ENCODE assay signal across 3 fruit fly cellular contexts in genomic region chrX:10211128-10211914, dm6.
TF ChIP-seq lines count a peak whose summit lies in the region.

No protein-coding gene starts in this region.

TF ChIP-seq in whole organism, embryonic, 481 proteins besides CTCF, POLR2A, EP300 and RAD21 (continued from another document and continues in another):
- TF ChIP-seq lmd (GFP tag; IDR thresholded peaks at IDR 0.05; lab: Robert Waterston, UW), result peak; percentile 41; the same call in 1 of the 2 replicates
- no peak for TF ChIP-seq emc (GFP tag; optimal IDR thresholded peaks at IDR 0.05; lab: Kevin White, UChicago)
- 0 out of 3 replicates have a peak, but pooled peaks have one; percentile 17 for TF ChIP-seq so (GFP tag; IDR thresholded peaks at IDR 0.05; lab: Robert Waterston, UW)
- TF ChIP-seq H2.0 (GFP tag; IDR thresholded peaks at IDR 0.05; lab: Robert Waterston, UW), result peak; percentile 28; the same call in 1 of the 2 replicates
- TF ChIP-seq CG13624 (GFP tag; optimal IDR thresholded peaks at IDR 0.05; lab: Kevin White, UChicago), result peak; percentile 38
- peak; percentile 79 for TF ChIP-seq Sox102F (GFP tag; optimal IDR thresholded peaks at IDR 0.05; lab: Kevin White, UChicago)
- peak; percentile 39 for TF ChIP-seq CG34224 (GFP tag; IDR thresholded peaks at IDR 0.05; lab: Robert Waterston, UW; ENCODE audit: partially characterized antibody)
- peak; percentile 73 for TF ChIP-seq Dek (tag; optimal IDR thresholded peaks at IDR 0.05; lab: Kevin White, UChicago)
- TF ChIP-seq Dip3 (GFP tag; optimal IDR thresholded peaks at IDR 0.05; lab: Kevin White, UChicago), result peak; percentile 64
- TF ChIP-seq CG18599 (GFP tag; optimal IDR thresholded peaks at IDR 0.05; lab: Kevin White, UChicago), result peak; percentile 67
- peak; percentile 51 for TF ChIP-seq Ptx1 (GFP tag; IDR thresholded peaks at IDR 0.05; lab: Robert Waterston, UW)
- TF ChIP-seq unpg (GFP tag; optimal IDR thresholded peaks at IDR 0.05; lab: Kevin White, UChicago), result peak; percentile 61
- peak; percentile 63 for TF ChIP-seq fd3F (GFP tag; optimal IDR thresholded peaks at IDR 0.05; lab: Kevin White, UChicago)
- TF ChIP-seq gcm2 (GFP tag; optimal IDR thresholded peaks at IDR 0.05; lab: Kevin White, UChicago), result no peak
- TF ChIP-seq CG9932 (GFP tag; IDR thresholded peaks at IDR 0.05; lab: Robert Waterston, UW), result peak; percentile 48; the same call in 1 of the 2 replicates
- no peak for TF ChIP-seq CG32767 (GFP tag; IDR thresholded peaks at IDR 0.05; lab: Robert Waterston, UW)
- TF ChIP-seq phol (tag; optimal IDR thresholded peaks at IDR 0.05; lab: Kevin White, UChicago), result peak; percentile 73
- peak; percentile 63 for TF ChIP-seq CG18619 (GFP tag; optimal IDR thresholded peaks at IDR 0.05; lab: Kevin White, UChicago)
- TF ChIP-seq CG17829 (tag; optimal IDR thresholded peaks at IDR 0.05; lab: Kevin White, UChicago), result peak; percentile 64
- no peak for TF ChIP-seq ttk (GFP tag; IDR thresholded peaks at IDR 0.05; lab: Robert Waterston, UW)
- TF ChIP-seq tap (tag; optimal IDR thresholded peaks at IDR 0.05; lab: Kevin White, UChicago), result peak; percentile 41
- peak; percentile 80 for TF ChIP-seq CG2678 (tag; optimal IDR thresholded peaks at IDR 0.05; lab: Kevin White, UChicago)
- TF ChIP-seq CG3407 (GFP tag; optimal IDR thresholded peaks at IDR 0.05; lab: Kevin White, UChicago), result peak; percentile 30
- peak; percentile 30 for TF ChIP-seq CHES-1-like (GFP tag; optimal IDR thresholded peaks at IDR 0.05; lab: Kevin White, UChicago)
- peak; percentile 19 for TF ChIP-seq mirr (GFP tag; optimal IDR thresholded peaks at IDR 0.05; lab: Kevin White, UChicago)
- peak in 1 of 3 experiments; percentile 55 for TF ChIP-seq lola (GFP tag; optimal IDR thresholded peaks at IDR 0.05; lab: Kevin White, UChicago)
- peak; percentile 71 for TF ChIP-seq Fer3 (tag; optimal IDR thresholded peaks at IDR 0.05; lab: Kevin White, UChicago)
- 0 out of 3 replicates have a peak, but pooled peaks have one; percentile 23 for TF ChIP-seq CG11695 (GFP tag; IDR thresholded peaks at IDR 0.05; lab: Robert Waterston, UW)
- TF ChIP-seq CG4360 (GFP tag; IDR thresholded peaks at IDR 0.05; lab: Robert Waterston, UW), result peak; percentile 72
- TF ChIP-seq CG2712 (tag; optimal IDR thresholded peaks at IDR 0.05; lab: Kevin White, UChicago), result peak; percentile 62
- TF ChIP-seq BtbVII (GFP tag; optimal IDR thresholded peaks at IDR 0.05; lab: Kevin White, UChicago), result peak; percentile 65
- TF ChIP-seq CG9817 (tag; optimal IDR thresholded peaks at IDR 0.05; lab: Kevin White, UChicago), result peak; percentile 57
- peak; percentile 31 for TF ChIP-seq nau (GFP tag; optimal IDR thresholded peaks at IDR 0.05; lab: Kevin White, UChicago)
- no peak for TF ChIP-seq CG31224 (GFP tag; IDR thresholded peaks at IDR 0.05; lab: Robert Waterston, UW)
- peak; percentile 70; the same call in 2 of the 3 replicates for TF ChIP-seq Dbx (GFP tag; IDR thresholded peaks at IDR 0.05; lab: Robert Waterston, UW)
- peak; percentile 66 for TF ChIP-seq CG31441 (GFP tag; IDR thresholded peaks at IDR 0.05; lab: Robert Waterston, UW)
- TF ChIP-seq Abd-B (GFP tag; optimal IDR thresholded peaks at IDR 0.05; lab: Kevin White, UChicago), result peak; percentile 44
- TF ChIP-seq CG11085 (GFP tag; IDR thresholded peaks at IDR 0.05; lab: Robert Waterston, UW), result no peak
- TF ChIP-seq CG1529 (GFP tag; optimal IDR thresholded peaks at IDR 0.05; lab: Kevin White, UChicago), result peak; percentile 13
- TF ChIP-seq CG12659 (GFP tag; optimal IDR thresholded peaks at IDR 0.05; lab: Kevin White, UChicago), result peak; percentile 41
- TF ChIP-seq bab2 (GFP tag; optimal IDR thresholded peaks at IDR 0.05; lab: Kevin White, UChicago), result peak; percentile 55
- peak; percentile 69 for TF ChIP-seq pho (GFP tag; optimal IDR thresholded peaks at IDR 0.05; lab: Kevin White, UChicago)

TF ChIP-seq in whole organism, prepupa, 60 proteins besides CTCF, POLR2A, EP300 and RAD21 (continued from another document):
- TF ChIP-seq fkh (GFP tag; optimal IDR thresholded peaks at IDR 0.05; lab: Kevin White, UChicago), result peak; percentile 68
- TF ChIP-seq Met (GFP tag; optimal IDR thresholded peaks at IDR 0.05; lab: Kevin White, UChicago), result peak; percentile 92
- TF ChIP-seq CG34406 (GFP tag; optimal IDR thresholded peaks at IDR 0.05; lab: Kevin White, UChicago), result peak; percentile 80
- peak; percentile 47 for TF ChIP-seq spab (GFP tag; optimal IDR thresholded peaks at IDR 0.05; lab: Kevin White, UChicago)
- peak; percentile 84 for TF ChIP-seq CG4318 (GFP tag; optimal IDR thresholded peaks at IDR 0.05; lab: Kevin White, UChicago)
- peak; percentile 95 for TF ChIP-seq svp (GFP tag; lab: Kevin White, UChicago)
- peak; percentile 66 for TF ChIP-seq CG8632 (GFP tag; optimal IDR thresholded peaks at IDR 0.05; lab: Kevin White, UChicago)
- peak; percentile 89 for TF ChIP-seq Hr39 (GFP tag; optimal IDR thresholded peaks at IDR 0.05; lab: Kevin White, UChicago)
- peak; percentile 65 for TF ChIP-seq Blimp-1 (GFP tag; optimal IDR thresholded peaks at IDR 0.05; lab: Kevin White, UChicago)
- TF ChIP-seq Eip78C (GFP tag; lab: Kevin White, UChicago), result peak; percentile 97
- TF ChIP-seq topi (GFP tag; optimal IDR thresholded peaks at IDR 0.05; lab: Kevin White, UChicago), result peak; percentile 94
- TF ChIP-seq Sox15 (GFP tag; optimal IDR thresholded peaks at IDR 0.05; lab: Kevin White, UChicago), result peak; percentile 55
- peak; percentile 30 for TF ChIP-seq CG9139 (GFP tag; optimal IDR thresholded peaks at IDR 0.05; lab: Kevin White, UChicago)
- peak; percentile 82 for TF ChIP-seq achi (GFP tag; optimal IDR thresholded peaks at IDR 0.05; lab: Kevin White, UChicago)
- TF ChIP-seq CG6808 (GFP tag; optimal IDR thresholded peaks at IDR 0.05; lab: Kevin White, UChicago), result peak; percentile 34
- TF ChIP-seq vri (GFP tag; optimal IDR thresholded peaks at IDR 0.05; lab: Kevin White, UChicago), result peak; percentile 28
- peak; percentile 30 for TF ChIP-seq fd59A (GFP tag; optimal IDR thresholded peaks at IDR 0.05; lab: Kevin White, UChicago)
- peak; percentile 9 to 65 for TF ChIP-seq ss (GFP tag; optimal IDR thresholded peaks at IDR 0.05; lab: Kevin White, UChicago)
- TF ChIP-seq CG11762 (GFP tag; optimal IDR thresholded peaks at IDR 0.05; lab: Kevin White, UChicago; ENCODE audit: insufficient read depth), result peak; percentile 41
- peak; percentile 68 for TF ChIP-seq CG3032 (tag; optimal IDR thresholded peaks at IDR 0.05; lab: Kevin White, UChicago)
- peak; percentile 88 for TF ChIP-seq CG8119 (GFP tag; IDR thresholded peaks at IDR 0.05; lab: Robert Waterston, UW)
- peak; percentile 70 for TF ChIP-seq CG10669 (GFP tag; optimal IDR thresholded peaks at IDR 0.05; lab: Kevin White, UChicago)
- peak; percentile 71 for TF ChIP-seq CG6792 (GFP tag; optimal IDR thresholded peaks at IDR 0.05; lab: Kevin White, UChicago)
- TF ChIP-seq CG11902 (GFP tag; optimal IDR thresholded peaks at IDR 0.05; lab: Kevin White, UChicago), result peak; percentile 68
- peak; percentile 61 for TF ChIP-seq CG6163 (GFP tag; IDR thresholded peaks at IDR 0.05; lab: Robert Waterston, UW)
- TF ChIP-seq Hr38 (GFP tag; optimal IDR thresholded peaks at IDR 0.05; lab: Kevin White, UChicago), result no peak
- TF ChIP-seq Eip93F (GFP tag; optimal IDR thresholded peaks at IDR 0.05; lab: Kevin White, UChicago), result peak; percentile 49
- peak; percentile 92 for TF ChIP-seq esn (GFP tag; optimal IDR thresholded peaks at IDR 0.05; lab: Kevin White, UChicago)
- peak; percentile 89 for TF ChIP-seq Hr4 (GFP tag; optimal IDR thresholded peaks at IDR 0.05; lab: Kevin White, UChicago)
- TF ChIP-seq CG32006 (GFP tag; optimal IDR thresholded peaks at IDR 0.05; lab: Kevin White, UChicago), result peak; percentile 93
- TF ChIP-seq cyc (GFP tag; optimal IDR thresholded peaks at IDR 0.05; lab: Kevin White, UChicago), result peak; percentile 83
- TF ChIP-seq CG7368 (GFP tag; optimal IDR thresholded peaks at IDR 0.05; lab: Kevin White, UChicago), result peak; percentile 70
- TF ChIP-seq eg (GFP tag; IDR thresholded peaks at IDR 0.05; lab: Robert Waterston, UW), result peak; percentile 76
- peak; percentile 77 for TF ChIP-seq Gug (GFP tag; IDR thresholded peaks at IDR 0.05; lab: Robert Waterston, UW)
- TF ChIP-seq CG31627 (GFP tag; optimal IDR thresholded peaks at IDR 0.05; lab: Kevin White, UChicago), result peak; percentile 90
- peak; percentile 85 for TF ChIP-seq Sox102F (GFP tag; optimal IDR thresholded peaks at IDR 0.05; lab: Kevin White, UChicago)
- TF ChIP-seq OdsH (GFP tag; optimal IDR thresholded peaks at IDR 0.05; lab: Kevin White, UChicago), result peak; percentile 84
- peak; percentile 46 for TF ChIP-seq CG16779 (tag; optimal IDR thresholded peaks at IDR 0.05; lab: Kevin White, UChicago)
- TF ChIP-seq CG6276 (GFP tag; optimal IDR thresholded peaks at IDR 0.05; lab: Kevin White, UChicago), result peak; percentile 84
- TF ChIP-seq Smox (GFP tag; optimal IDR thresholded peaks at IDR 0.05; lab: Kevin White, UChicago), result peak; percentile 88
- TF ChIP-seq net (GFP tag; optimal IDR thresholded peaks at IDR 0.05; lab: Kevin White, UChicago), result peak; percentile 80
TF ChIP-seq in whole organism, prepupa: peak in this region for 58.

TF ChIP-seq in whole organism, wandering third instar larva, 38 proteins besides CTCF, POLR2A, EP300 and RAD21 (continued from another document):
- TF ChIP-seq h (GFP tag; optimal IDR thresholded peaks at IDR 0.05; lab: Kevin White, UChicago) (peak; percentile 83), dsf (GFP tag; optimal IDR thresholded peaks at IDR 0.05; lab: Kevin White, UChicago; ENCODE audit: borderline replicate concordance) (no peak), dl (GFP tag; optimal IDR thresholded peaks at IDR 0.05; lab: Kevin White, UChicago; ENCODE audit: insufficient read depth in 1 of 2, partially characterized antibody in 2 of 2) (peak; percentile 3 to 67), sage (GFP tag; optimal IDR thresholded peaks at IDR 0.05; lab: Kevin White, UChicago) (peak; percentile 2), Myc (optimal IDR thresholded peaks at IDR 0.05; lab: Kevin White, UChicago) (no peak), Abd-B (GFP tag; optimal IDR thresholded peaks at IDR 0.05; lab: Kevin White, UChicago) (no peak), HLH106 (tag; optimal IDR thresholded peaks at IDR 0.05; lab: Kevin White, UChicago) (peak; percentile 90), Hr83 (GFP tag; optimal IDR thresholded peaks at IDR 0.05; lab: Kevin White, UChicago; ENCODE audit: poor library complexity, severe bottlenecking) (peak; percentile 44), Vsx2 (GFP tag; optimal IDR thresholded peaks at IDR 0.05; lab: Kevin White, UChicago; ENCODE audit: partially characterized antibody) (no peak), Sp1 (GFP tag; optimal IDR thresholded peaks at IDR 0.05; lab: Kevin White, UChicago) (peak; percentile 88), ey (GFP tag; optimal IDR thresholded peaks at IDR 0.05; lab: Kevin White, UChicago) (peak; percentile 85), rgr (GFP tag; optimal IDR thresholded peaks at IDR 0.05; lab: Kevin White, UChicago) (peak; percentile 76), sv (GFP tag; optimal IDR thresholded peaks at IDR 0.05; lab: Kevin White, UChicago) (no peak)
